Fruit fly (Drosophila melanogaster): Measurements from ENCODE around the gene bard.
A peak's percentile ranks its signal among the peaks of the same experiment; 100 is the strongest.

bard gene

DNA sequence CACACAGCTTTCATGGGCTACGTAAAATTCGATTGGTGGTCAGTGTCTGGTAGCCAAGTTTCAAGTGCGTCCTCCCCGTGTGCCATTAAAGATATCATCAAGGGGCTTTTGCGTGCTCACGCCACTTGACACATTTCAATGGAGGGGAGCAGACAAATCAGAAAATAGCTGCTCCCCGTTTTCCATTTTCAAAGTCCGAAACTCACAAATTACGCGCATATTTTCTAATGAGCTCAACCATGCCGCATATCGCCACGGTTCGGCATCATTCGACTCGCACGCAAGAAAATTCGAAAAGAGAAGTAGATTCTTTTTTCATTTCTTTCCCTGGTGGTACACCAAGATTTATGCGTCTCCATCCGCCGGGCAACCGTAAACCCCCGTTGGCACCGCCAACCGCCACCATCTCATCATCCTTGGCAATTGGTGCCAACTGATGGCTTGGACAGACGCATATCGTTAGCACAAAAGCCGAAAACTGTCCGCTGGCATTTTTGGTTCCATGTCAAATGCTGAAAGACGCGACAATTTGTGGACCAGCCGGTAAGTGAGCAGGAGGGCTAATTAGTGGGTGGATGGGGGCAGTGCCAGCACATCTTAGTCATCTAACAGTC lies 22.5 kb downstream of the bard start:
- no peak for TF ChIP-seq CG17806 (tag; optimal IDR thresholded peaks at IDR 0.05)
- no peak for TF ChIP-seq Pif1A (GFP tag; optimal IDR thresholded peaks at IDR 0.05)
- TF ChIP-seq CG9948 (tag; optimal IDR thresholded peaks at IDR 0.05), result no peak
- no peak for TF ChIP-seq CG12605 (GFP tag; IDR thresholded peaks at IDR 0.05)
- TF ChIP-seq CG8301 (tag; optimal IDR thresholded peaks at IDR 0.05), result no peak

DNA sequence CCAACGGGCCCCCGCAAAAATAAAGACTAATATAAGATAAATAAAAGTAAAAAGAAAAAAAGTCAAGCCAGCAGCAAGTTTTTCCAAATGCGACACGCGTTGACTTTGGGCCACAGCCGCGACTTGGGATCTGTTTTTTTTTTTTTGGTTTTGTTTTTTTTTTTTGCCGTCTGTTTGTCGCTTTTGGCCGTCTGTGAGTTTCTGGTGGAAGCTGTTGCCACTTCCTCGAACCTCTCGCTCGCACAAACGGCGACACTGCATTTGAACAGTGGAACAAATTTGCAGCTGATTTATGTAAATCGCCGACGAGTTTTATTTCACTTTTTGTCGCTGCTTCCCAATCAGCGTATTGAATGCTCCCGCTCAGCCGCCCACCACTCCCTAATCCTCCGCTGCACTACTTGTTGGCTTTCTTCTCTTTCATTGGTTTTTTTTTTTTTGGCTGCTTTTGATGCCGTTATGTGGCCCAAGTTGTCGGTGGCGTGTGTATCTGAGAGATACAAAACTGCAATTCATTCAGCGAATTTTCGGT lies 23.5 kb downstream of the bard start:
- TF ChIP-seq CG32121 (GFP tag; IDR thresholded peaks at IDR 0.05) (0 out of 2 replicates have a peak, but pooled peaks have one; percentile 33), CG15710 (tag; optimal IDR thresholded peaks at IDR 0.05) (no peak), CG34367 (tag; optimal IDR thresholded peaks at IDR 0.05) (no peak), CG12605 (GFP tag; IDR thresholded peaks at IDR 0.05) (no peak; the same call in 1 of the 2 replicates), Ets98B (GFP tag; IDR thresholded peaks at IDR 0.05) (peak; percentile 57), gl (tag; optimal IDR thresholded peaks at IDR 0.05) (no peak), CG8301 (tag; optimal IDR thresholded peaks at IDR 0.05) (no peak), CG14655 (GFP tag; optimal IDR thresholded peaks at IDR 0.05) (no peak), fd96Ca (GFP tag; IDR thresholded peaks at IDR 0.05) (0 out of 3 replicates have a peak, but pooled peaks have one; percentile 7), EcR (GFP tag; optimal IDR thresholded peaks at IDR 0.05) (no peak), rn (GFP tag; IDR thresholded peaks at IDR 0.05) (no peak), CG10348 (GFP tag; IDR thresholded peaks at IDR 0.05) (no peak), CG9948 (tag; optimal IDR thresholded peaks at IDR 0.05) (no peak), Pif1B (GFP tag; optimal IDR thresholded peaks at IDR 0.05) (no peak), Snoo (tag; optimal IDR thresholded peaks at IDR 0.05) (no peak), CG13204 (GFP tag; optimal IDR thresholded peaks at IDR 0.05) (no peak), D1 (tag; optimal IDR thresholded peaks at IDR 0.05) (no peak), Pif1A (GFP tag; optimal IDR thresholded peaks at IDR 0.05) (no peak), CG17806 (tag; optimal IDR thresholded peaks at IDR 0.05) (no peak), CG4496 (GFP tag; IDR thresholded peaks at IDR 0.05) (peak; percentile 58; the same call in 2 of the 3 replicates), CG8159 (tag; optimal IDR thresholded peaks at IDR 0.05) (no peak)

DNA sequence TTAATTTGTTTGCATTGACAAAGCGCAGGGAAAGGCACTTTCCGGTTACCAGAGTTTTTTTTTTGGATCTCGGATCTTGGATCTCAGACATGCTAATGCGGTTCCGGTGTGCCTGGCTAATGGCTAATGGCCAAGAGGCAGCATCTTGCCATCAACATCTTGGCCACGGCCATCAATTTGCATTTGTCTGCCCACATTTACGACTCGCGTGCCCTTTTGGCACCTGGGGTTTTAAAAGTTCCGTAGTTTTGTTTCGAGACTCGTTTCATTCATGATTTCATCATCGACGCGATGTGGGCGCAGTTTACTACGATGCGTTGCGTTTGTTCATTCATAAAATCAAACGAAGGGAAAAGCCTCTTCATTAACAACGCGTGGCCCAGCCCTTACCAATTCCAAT lies 25.3 kb downstream of the bard start:
- TF ChIP-seq CG10348 (GFP tag; IDR thresholded peaks at IDR 0.05), result no peak
- no peak for TF ChIP-seq CG32121 (GFP tag; IDR thresholded peaks at IDR 0.05)
- TF ChIP-seq CG14655 (GFP tag; optimal IDR thresholded peaks at IDR 0.05), result no peak
- no peak for TF ChIP-seq CG15710 (tag; optimal IDR thresholded peaks at IDR 0.05)
- no peak for TF ChIP-seq CG17806 (tag; optimal IDR thresholded peaks at IDR 0.05)
- TF ChIP-seq CG9948 (tag; optimal IDR thresholded peaks at IDR 0.05), result no peak
- no peak for TF ChIP-seq CG13204 (GFP tag; optimal IDR thresholded peaks at IDR 0.05)
- TF ChIP-seq D1 (tag; optimal IDR thresholded peaks at IDR 0.05), result no peak
- TF ChIP-seq Pif1A (GFP tag; optimal IDR thresholded peaks at IDR 0.05), result no peak
- TF ChIP-seq CG4496 (GFP tag; IDR thresholded peaks at IDR 0.05), result no peak
- TF ChIP-seq rn (GFP tag; IDR thresholded peaks at IDR 0.05), result no peak
- TF ChIP-seq gl (tag; optimal IDR thresholded peaks at IDR 0.05), result no peak
- TF ChIP-seq Snoo (tag; optimal IDR thresholded peaks at IDR 0.05), result no peak
- no peak for TF ChIP-seq EcR (GFP tag; optimal IDR thresholded peaks at IDR 0.05)
- no peak for TF ChIP-seq CG8301 (tag; optimal IDR thresholded peaks at IDR 0.05)
- no peak for TF ChIP-seq CG8159 (tag; optimal IDR thresholded peaks at IDR 0.05)
- no peak for TF ChIP-seq CG12605 (GFP tag; IDR thresholded peaks at IDR 0.05)
- TF ChIP-seq fd96Ca (GFP tag; IDR thresholded peaks at IDR 0.05), result no peak
- TF ChIP-seq Pif1B (GFP tag; optimal IDR thresholded peaks at IDR 0.05), result no peak
- no peak for TF ChIP-seq CG34367 (tag; optimal IDR thresholded peaks at IDR 0.05)

DNA sequence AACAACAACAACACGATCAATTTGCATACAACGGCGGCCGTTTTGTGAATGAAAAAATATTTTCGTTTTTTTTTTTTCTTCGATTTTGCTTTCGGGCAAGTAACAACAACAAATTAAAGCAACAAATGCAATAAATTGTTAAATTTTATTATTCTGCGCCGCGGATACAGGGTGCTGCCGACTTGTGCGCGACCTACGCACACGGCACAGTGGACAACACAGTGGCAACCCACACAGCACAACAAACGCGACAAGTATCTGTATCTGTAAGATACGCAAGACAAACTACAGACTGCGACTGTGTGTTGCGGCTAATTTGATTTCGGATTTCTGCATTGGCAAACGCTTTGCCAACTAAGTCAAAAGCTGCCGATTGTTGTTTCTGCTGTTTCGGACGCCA lies 26.7 kb downstream of the bard start:
- TF ChIP-seq CG32121 (GFP tag; IDR thresholded peaks at IDR 0.05) (0 out of 2 replicates have a peak, but pooled peaks have one; percentile 11), CG4496 (GFP tag; IDR thresholded peaks at IDR 0.05) (peak; percentile 15; the same call in 1 of the 3 replicates), CG12605 (GFP tag; IDR thresholded peaks at IDR 0.05) (no peak)

DNA sequence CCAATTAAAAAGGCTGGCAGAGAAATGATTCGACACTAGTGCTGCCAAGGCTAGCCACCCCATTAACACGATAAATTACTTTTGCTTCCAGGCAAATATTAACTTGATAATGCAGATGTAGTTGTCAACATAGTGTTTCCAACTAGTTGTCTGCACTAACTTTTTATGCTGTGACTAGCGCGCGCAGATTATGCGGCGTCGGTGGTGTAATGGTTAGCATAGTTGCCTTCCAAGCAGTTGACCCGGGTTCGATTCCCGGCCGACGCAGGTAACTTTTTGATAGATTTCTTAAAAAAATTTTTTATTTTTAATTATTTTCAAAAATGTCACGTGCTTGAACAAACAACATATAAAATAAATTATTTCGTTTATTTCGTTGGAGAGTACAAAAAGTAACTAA lies 27.6 kb downstream of the bard start:
- TF ChIP-seq Pif1B (GFP tag; optimal IDR thresholded peaks at IDR 0.05) (no peak), CG10348 (GFP tag; IDR thresholded peaks at IDR 0.05) (no peak), CG17806 (tag; optimal IDR thresholded peaks at IDR 0.05) (no peak), CG4496 (GFP tag; IDR thresholded peaks at IDR 0.05) (no peak), CG9948 (tag; optimal IDR thresholded peaks at IDR 0.05) (no peak), CG14655 (GFP tag; optimal IDR thresholded peaks at IDR 0.05) (no peak)

DNA sequence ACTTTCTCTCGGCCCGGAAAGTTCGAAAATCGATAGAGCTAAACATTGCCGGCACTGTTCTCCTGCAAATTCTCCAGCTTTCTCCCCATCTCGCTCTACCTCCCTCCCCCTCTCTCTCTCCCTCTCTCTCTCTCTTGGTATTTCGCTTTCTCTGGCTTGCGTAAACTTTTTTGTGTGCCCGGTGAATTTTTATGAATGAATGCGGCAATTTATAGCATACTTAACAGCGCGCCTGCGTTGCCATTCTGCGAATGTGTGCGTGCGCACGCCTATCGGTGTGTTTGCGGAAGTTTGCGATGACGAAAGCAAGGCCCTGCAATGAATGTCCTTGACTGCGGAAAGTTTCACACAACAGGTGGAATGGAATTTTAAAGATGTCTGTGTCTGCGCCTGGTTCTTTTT lies 30.9 kb downstream of the bard start:
- peak; percentile 72 for TF ChIP-seq CG12605 (GFP tag; IDR thresholded peaks at IDR 0.05)
- no peak for TF ChIP-seq CG9948 (tag; optimal IDR thresholded peaks at IDR 0.05)
- TF ChIP-seq CG8159 (tag; optimal IDR thresholded peaks at IDR 0.05), result no peak
- no peak for TF ChIP-seq rn (GFP tag; IDR thresholded peaks at IDR 0.05)
- TF ChIP-seq Pif1B (GFP tag; optimal IDR thresholded peaks at IDR 0.05), result no peak
- 0 out of 3 replicates have a peak, but pooled peaks have one; percentile 14 for TF ChIP-seq fd96Ca (GFP tag; IDR thresholded peaks at IDR 0.05)
- TF ChIP-seq Pif1A (GFP tag; optimal IDR thresholded peaks at IDR 0.05), result no peak
- no peak for TF ChIP-seq EcR (GFP tag; optimal IDR thresholded peaks at IDR 0.05)
- TF ChIP-seq D1 (tag; optimal IDR thresholded peaks at IDR 0.05), result no peak
- TF ChIP-seq CG34367 (tag; optimal IDR thresholded peaks at IDR 0.05), result no peak
- peak; percentile 0 for TF ChIP-seq CG14655 (GFP tag; optimal IDR thresholded peaks at IDR 0.05)
- no peak for TF ChIP-seq CG32121 (GFP tag; IDR thresholded peaks at IDR 0.05)
- no peak for TF ChIP-seq CG17806 (tag; optimal IDR thresholded peaks at IDR 0.05)
- no peak for TF ChIP-seq gl (tag; optimal IDR thresholded peaks at IDR 0.05)
- no peak for TF ChIP-seq CG10348 (GFP tag; IDR thresholded peaks at IDR 0.05)

Data from whole organism, pupa.